Worm (Caenorhabditis elegans): Measurements from ENCODE around the gene Y38F1A.8.

- TF ChIP-seq tra-4 (tag; optimal IDR thresholded peaks at IDR 0.05) (no peak), ama-1 (optimal IDR thresholded peaks at IDR 0.05) (no peak), hmg-4 (GFP tag; optimal IDR thresholded peaks at IDR 0.05) (no peak), B0310.2 (tag; optimal IDR thresholded peaks at IDR 0.05) (no peak)
These were observed 4.2 kb upstream of the Y38F1A.8 start for ce11 chrII:13004872-13005252.

Data from whole organism, early embryonic.